Fruit fly (Drosophila melanogaster): ENCODE data around the gene ND-24.

The ND-24 gene

dm6 chrX:17671788-17672187 is 39.9 kb downstream of the ND-24 start, which contains the start of gene CG12990:
CG12990 (minus strand) TSS chrX:17671888.
- TF ChIP-seq ey (GFP tag; optimal IDR thresholded peaks at IDR 0.05), result no peak
- TF ChIP-seq dmrt93B (GFP tag; optimal IDR thresholded peaks at IDR 0.05), result no peak
- no peak for TF ChIP-seq Abd-B (GFP tag; optimal IDR thresholded peaks at IDR 0.05)
- TF ChIP-seq Hr78 (GFP tag; optimal IDR thresholded peaks at IDR 0.05), result no peak
- no peak for TF ChIP-seq woc (GFP tag; optimal IDR thresholded peaks at IDR 0.05)
- no peak for TF ChIP-seq GATAd (GFP tag; optimal IDR thresholded peaks at IDR 0.05)
- TF ChIP-seq jim (GFP tag; optimal IDR thresholded peaks at IDR 0.05), result no peak
- TF ChIP-seq CG32264 (GFP tag; optimal IDR thresholded peaks at IDR 0.05), result no peak
- TF ChIP-seq HLH106 (tag; optimal IDR thresholded peaks at IDR 0.05), result no peak
- TF ChIP-seq Mio (GFP tag; optimal IDR thresholded peaks at IDR 0.05), result no peak
- TF ChIP-seq OdsH (GFP tag; optimal IDR thresholded peaks at IDR 0.05), result no peak
- no peak for TF ChIP-seq fru (GFP tag; optimal IDR thresholded peaks at IDR 0.05)
- no peak for TF ChIP-seq h (GFP tag; optimal IDR thresholded peaks at IDR 0.05)
- TF ChIP-seq CrebA (GFP tag; optimal IDR thresholded peaks at IDR 0.05; ENCODE audit: borderline replicate concordance), result no peak
- TF ChIP-seq Dfd (GFP tag; optimal IDR thresholded peaks at IDR 0.05), result no peak
- TF ChIP-seq foxo (GFP tag; optimal IDR thresholded peaks at IDR 0.05), result no peak
- no peak for TF ChIP-seq dsf (GFP tag; optimal IDR thresholded peaks at IDR 0.05; ENCODE audit: borderline replicate concordance)
- TF ChIP-seq sage (GFP tag; optimal IDR thresholded peaks at IDR 0.05), result no peak
- TF ChIP-seq Sp1 (GFP tag; optimal IDR thresholded peaks at IDR 0.05), result no peak

- TF ChIP-seq dmrt93B (GFP tag; optimal IDR thresholded peaks at IDR 0.05) (no peak), CG9705 (GFP tag; optimal IDR thresholded peaks at IDR 0.05) (no peak), Mio (GFP tag; optimal IDR thresholded peaks at IDR 0.05) (no peak), N (GFP tag; optimal IDR thresholded peaks at IDR 0.05) (no peak), lola (GFP tag; optimal IDR thresholded peaks at IDR 0.05) (no peak), Jra (GFP tag; optimal IDR thresholded peaks at IDR 0.05) (no peak), Vsx2 (GFP tag; optimal IDR thresholded peaks at IDR 0.05; ENCODE audit: partially characterized antibody) (no peak)
These were observed 46.2 kb downstream of the ND-24 start for dm6 chrX:17677953-17678668.

- TF ChIP-seq CG32264 (GFP tag; optimal IDR thresholded peaks at IDR 0.05) (no peak), fru (GFP tag; optimal IDR thresholded peaks at IDR 0.05) (peak; percentile 20), tai (GFP tag; optimal IDR thresholded peaks at IDR 0.05) (no peak), Dfd (GFP tag; optimal IDR thresholded peaks at IDR 0.05) (no peak), foxo (GFP tag; optimal IDR thresholded peaks at IDR 0.05) (peak in 1 of 2 experiments; percentile 46), Dif (GFP tag; optimal IDR thresholded peaks at IDR 0.05; ENCODE audit: partially characterized antibody) (peak; percentile 40), dmrt93B (GFP tag; optimal IDR thresholded peaks at IDR 0.05) (peak; percentile 15), Hr83 (GFP tag; optimal IDR thresholded peaks at IDR 0.05; ENCODE audit: poor library complexity, severe bottlenecking) (no peak), lola (GFP tag; optimal IDR thresholded peaks at IDR 0.05) (no peak), sv (GFP tag; optimal IDR thresholded peaks at IDR 0.05) (no peak), CrebA (GFP tag; optimal IDR thresholded peaks at IDR 0.05; ENCODE audit: borderline replicate concordance) (no peak), CG9705 (GFP tag; optimal IDR thresholded peaks at IDR 0.05) (peak; percentile 4), Abd-B (GFP tag; optimal IDR thresholded peaks at IDR 0.05) (no peak), sage (GFP tag; optimal IDR thresholded peaks at IDR 0.05) (no peak), h (GFP tag; optimal IDR thresholded peaks at IDR 0.05) (no peak), Myc (optimal IDR thresholded peaks at IDR 0.05) (no peak), Hr78 (GFP tag; optimal IDR thresholded peaks at IDR 0.05) (no peak), pan (optimal IDR thresholded peaks at IDR 0.05) (no peak), Vsx2 (GFP tag; optimal IDR thresholded peaks at IDR 0.05; ENCODE audit: partially characterized antibody) (no peak), Rel (GFP tag; optimal IDR thresholded peaks at IDR 0.05) (no peak), Rel (tag; optimal IDR thresholded peaks at IDR 0.05) (no peak), rgr (GFP tag; optimal IDR thresholded peaks at IDR 0.05) (peak; percentile 18), dsf (GFP tag; optimal IDR thresholded peaks at IDR 0.05; ENCODE audit: borderline replicate concordance) (no peak), brk (GFP tag; optimal IDR thresholded peaks at IDR 0.05) (no peak), psq (GFP tag; optimal IDR thresholded peaks at IDR 0.05) (peak; percentile 38), Sp1 (GFP tag; optimal IDR thresholded peaks at IDR 0.05) (peak; percentile 74), woc (GFP tag; optimal IDR thresholded peaks at IDR 0.05) (peak; percentile 6), usp (GFP tag; optimal IDR thresholded peaks at IDR 0.05) (no peak), jim (GFP tag; optimal IDR thresholded peaks at IDR 0.05) (no peak), Jra (GFP tag; optimal IDR thresholded peaks at IDR 0.05) (no peak), N (GFP tag; optimal IDR thresholded peaks at IDR 0.05) (no peak), HLH106 (tag; optimal IDR thresholded peaks at IDR 0.05) (peak; percentile 61), dl (GFP tag; optimal IDR thresholded peaks at IDR 0.05; ENCODE audit: insufficient read depth in 1 of 2, partially characterized antibody in 2 of 2) (peak in 1 of 2 experiments; percentile 5), br (GFP tag; optimal IDR thresholded peaks at IDR 0.05) (no peak), Mio (GFP tag; optimal IDR thresholded peaks at IDR 0.05) (no peak), Hnf4 (GFP tag; optimal IDR thresholded peaks at IDR 0.05) (no peak), ey (GFP tag; optimal IDR thresholded peaks at IDR 0.05) (no peak), GATAd (GFP tag; optimal IDR thresholded peaks at IDR 0.05) (no peak), OdsH (GFP tag; optimal IDR thresholded peaks at IDR 0.05) (peak; percentile 47)
These were observed 48.0 kb downstream of the ND-24 start for dm6 chrX:17679642-17680571.

Measured in whole organism, wandering third instar larva.